Worm (Caenorhabditis elegans) whole organism, L4 larva: ENCODE results near the gene srd-42.

Experiments
- F10B5.3 ChIP-seq: sonication (generic microtip); optimal IDR thresholded peaks from 2 replicates; lab custom pipeline; 2016; ENCODE audit warnings: mild to moderate bottlenecking, missing genetic modification characterization, missing compliant biosample characterization
- F49E8.2 ChIP-seq: sonication (generic microtip); optimal IDR thresholded peaks from 2 replicates; lab custom pipeline; 2016; ENCODE audit warnings: missing compliant biosample characterization, mild to moderate bottlenecking, missing genetic modification characterization, borderline replicate concordance
- T26A8.4 ChIP-seq: fragments of 200-800 bp; sonication (Bioruptor generic); IDR thresholded peaks from 2 replicates; pipeline ENCODE4 v1.3.6; 2022; ENCODE audit warnings: missing genetic modification characterization, missing compliant biosample characterization
- Y105C5A.15 ChIP-seq: fragments of 200-800 bp; sonication (Bioruptor generic); IDR thresholded peaks from 2 replicates; pipeline ENCODE4 v1.3.6; 2022; ENCODE audit warnings: missing genetic modification characterization, missing compliant biosample characterization
- Y5F2A.4 ChIP-seq: fragments of 200-800 bp; sonication (Bioruptor generic); optimal IDR thresholded peaks from 2 replicates; lab custom pipeline; 2018; ENCODE audit warnings: mild to moderate bottlenecking, missing genetic modification characterization, missing compliant biosample characterization
- ZK546.5 ChIP-seq, 2 experiments: sonication (generic microtip); optimal IDR thresholded peaks; 2 replicates each; lab custom pipeline; 2017; ENCODE audit warnings: missing biosample characterization in 2 of 2, missing genetic modification characterization in 2 of 2
- aly-2 ChIP-seq: sonication (generic microtip); optimal IDR thresholded peaks from 2 replicates; lab custom pipeline; 2018; ENCODE audit warnings: missing biosample characterization, missing genetic modification characterization
- ama-1 ChIP-seq: fragments of 150-350 bp; optimal IDR thresholded peaks from 2 replicates; lab custom pipeline; 2014; ENCODE audit warnings: inconsistent platforms, mixed read lengths
- arid-1 ChIP-seq: fragments of 200-800 bp; sonication (Bioruptor generic); conservative IDR thresholded peaks from 2 replicates; pipeline ENCODE4 v1.3.6; 2022; ENCODE audit warnings: missing genetic modification reagents, missing genetic modification characterization, missing compliant biosample characterization
- ceh-28 ChIP-seq: fragments of 150-350 bp; optimal IDR thresholded peaks from 2 replicates; lab custom pipeline; 2014; ENCODE audit warnings: missing biosample characterization, missing genetic modification reagents, missing genetic modification characterization
- ceh-62 ChIP-seq: sonication (generic microtip); optimal IDR thresholded peaks from 2 replicates; lab custom pipeline; 2017; ENCODE audit warnings: missing biosample characterization, missing genetic modification characterization
- ceh-82 ChIP-seq: sonication (generic microtip); optimal IDR thresholded peaks from 2 replicates; lab custom pipeline; 2017; ENCODE audit warnings: missing biosample characterization, missing genetic modification characterization
- ces-1 ChIP-seq: fragments of 150-350 bp; sonication (generic microtip); optimal IDR thresholded peaks from 4 replicates; lab custom pipeline; 2014; ENCODE audit warnings: missing biosample characterization, missing genetic modification reagents, missing genetic modification characterization
- cey-2 ChIP-seq: sonication (generic microtip); optimal IDR thresholded peaks from 3 replicates; lab custom pipeline; 2017; ENCODE audit warnings: missing genetic modification characterization, mild to moderate bottlenecking, missing compliant biosample characterization, antibody characterized with exemption, borderline replicate concordance; ENCODE audit not compliant: insufficient read depth
- daf-8 ChIP-seq: fragments of 200-800 bp; sonication (Bioruptor generic); IDR thresholded peaks from 2 replicates; pipeline ENCODE4 v1.3.6; 2022; ENCODE audit warnings: missing genetic modification characterization, missing compliant biosample characterization
- dmd-6 ChIP-seq: fragments of 200-800 bp; sonication (Bioruptor generic); IDR thresholded peaks from 2 replicates; pipeline ENCODE4 v1.3.6; 2022; ENCODE audit warnings: missing genetic modification reagents, missing genetic modification characterization, missing compliant biosample characterization
- dmd-8 ChIP-seq: fragments of 200-800 bp; sonication (Bioruptor generic); IDR thresholded peaks from 2 replicates; pipeline ENCODE4 v1.3.6; 2022; ENCODE audit warnings: missing genetic modification characterization, missing compliant biosample characterization
- egl-43 ChIP-seq: fragments of 200-800 bp; sonication (Bioruptor generic); IDR thresholded peaks from 2 replicates; pipeline ENCODE4 v1.3.6; 2022; ENCODE audit warnings: missing genetic modification reagents, missing genetic modification characterization, missing compliant biosample characterization
- hlh-11 ChIP-seq: fragments of 200-800 bp; sonication (Bioruptor generic); optimal IDR thresholded peaks from 2 replicates; lab custom pipeline; 2018; ENCODE audit warnings: mild to moderate bottlenecking, missing genetic modification characterization, missing compliant biosample characterization
- hlh-30 ChIP-seq: sonication (generic microtip); optimal IDR thresholded peaks from 2 replicates; lab custom pipeline; 2017; ENCODE audit warnings: antibody characterized with exemption, mild to moderate bottlenecking, missing genetic modification characterization, missing compliant biosample characterization; ENCODE audit not compliant: insufficient read depth
- jun-1 ChIP-seq: fragments of 150-350 bp; optimal IDR thresholded peaks from 2 replicates; lab custom pipeline; 2014; ENCODE audit warnings: missing biosample characterization, missing genetic modification reagents, missing genetic modification characterization
- lim-7 ChIP-seq: fragments of 200-800 bp; sonication (Bioruptor generic); IDR thresholded peaks from 2 replicates; pipeline ENCODE4 v1.3.6; 2022; ENCODE audit warnings: missing genetic modification characterization, missing compliant biosample characterization
- lin-1 ChIP-seq: fragments of 200-800 bp; sonication (Bioruptor generic); IDR thresholded peaks from 2 replicates; pipeline ENCODE4 v1.3.6; 2022; ENCODE audit warnings: missing genetic modification reagents, missing genetic modification characterization, missing compliant biosample characterization
- lin-29 ChIP-seq: fragments of 200-800 bp; sonication (Bioruptor generic); IDR thresholded peaks from 2 replicates; pipeline ENCODE4 v1.3.6; 2022; ENCODE audit warnings: missing genetic modification reagents, missing genetic modification characterization, missing compliant biosample characterization
- lin-38 ChIP-seq: fragments of 200-800 bp; sonication (Bioruptor generic); IDR thresholded peaks from 2 replicates; pipeline ENCODE4 v1.3.6; 2022; ENCODE audit warnings: missing genetic modification reagents, missing genetic modification characterization, missing compliant biosample characterization
- lin-39 ChIP-seq: fragments of 150-350 bp; optimal IDR thresholded peaks from 2 replicates; lab custom pipeline; 2014; ENCODE audit warnings: missing biosample characterization, missing genetic modification reagents, missing genetic modification characterization
- lsy-2 ChIP-seq, 2 experiments: fragments of 150-350 bp in 1 of 2; sonication (generic microtip) in 1 of 2; optimal IDR thresholded peaks; 2 replicates each; lab custom pipeline; 2014 to 2017; ENCODE audit warnings: missing biosample characterization in 2 of 2, missing genetic modification characterization in 2 of 2
- madf-5 ChIP-seq, 2 experiments: fragments of 200-800 bp; sonication (Bioruptor generic); IDR thresholded peaks; 2 replicates each; pipeline ENCODE4 v1.3.6; 2022; ENCODE audit warnings: missing compliant biosample characterization in 2 of 2, missing genetic modification characterization in 2 of 2
- madf-9 ChIP-seq: fragments of 200-800 bp; sonication (Bioruptor generic); conservative IDR thresholded peaks from 2 replicates; pipeline ENCODE4 v1.3.6; 2022; ENCODE audit warnings: missing genetic modification reagents, missing genetic modification characterization, missing compliant biosample characterization
- mes-2 ChIP-seq: sonication (generic microtip); optimal IDR thresholded peaks from 2 replicates; lab custom pipeline; 2016; ENCODE audit warnings: missing genotype, mild to moderate bottlenecking, missing genetic modification characterization, missing compliant biosample characterization; ENCODE audit not compliant: poor library complexity, severe bottlenecking
- mxl-2 ChIP-seq: fragments of 200-800 bp; sonication (Bioruptor generic); conservative IDR thresholded peaks from 2 replicates; pipeline ENCODE4 v1.3.6; 2022; ENCODE audit warnings: missing genetic modification reagents, missing genetic modification characterization, missing compliant biosample characterization
- nhr-11 ChIP-seq: fragments of 150-350 bp; optimal IDR thresholded peaks from 2 replicates; lab custom pipeline; 2014; ENCODE audit warnings: missing biosample characterization, missing genetic modification characterization
- nhr-28 ChIP-seq: fragments of 150-350 bp; optimal IDR thresholded peaks from 2 replicates; lab custom pipeline; 2014; ENCODE audit warnings: missing biosample characterization, missing genetic modification characterization
- nhr-41 ChIP-seq: fragments of 200-800 bp; sonication (Bioruptor generic); IDR thresholded peaks from 2 replicates; pipeline ENCODE4 v1.3.6; 2022; ENCODE audit warnings: missing genetic modification reagents, missing genetic modification characterization, missing compliant biosample characterization
- nhr-42 ChIP-seq: fragments of 200-800 bp; sonication (Bioruptor generic); IDR thresholded peaks from 2 replicates; pipeline ENCODE4 v1.3.6; 2022; ENCODE audit warnings: missing genetic modification characterization, missing compliant biosample characterization
- nhr-6 ChIP-seq: fragments of 150-350 bp; optimal IDR thresholded peaks from 2 replicates; lab custom pipeline; 2014; ENCODE audit warnings: missing biosample characterization, missing genetic modification characterization
- nhr-76 ChIP-seq: fragments of 150-350 bp; optimal IDR thresholded peaks from 2 replicates; lab custom pipeline; 2014; ENCODE audit warnings: missing biosample characterization, missing genetic modification characterization
- nhr-77 ChIP-seq: fragments of 150-350 bp; optimal IDR thresholded peaks from 2 replicates; lab custom pipeline; 2014; ENCODE audit warnings: missing biosample characterization, missing genetic modification characterization
- pqm-1 ChIP-seq: sonication (generic microtip); optimal IDR thresholded peaks from 2 replicates; lab custom pipeline; 2017; ENCODE audit warnings: missing biosample characterization, missing genetic modification characterization
- snpc-1.2 ChIP-seq: fragments of 200-800 bp; sonication (Bioruptor generic); IDR thresholded peaks from 2 replicates; pipeline ENCODE4 v1.3.6; 2022; ENCODE audit warnings: missing genetic modification reagents, missing genetic modification characterization, missing compliant biosample characterization
- tag-97 ChIP-seq: fragments of 200-800 bp; sonication (Bioruptor generic); IDR thresholded peaks from 2 replicates; pipeline ENCODE4 v1.3.6; 2022; ENCODE audit warnings: missing genetic modification characterization, missing compliant biosample characterization
- tra-1 ChIP-seq: fragments of 200-800 bp; sonication (Bioruptor generic); IDR thresholded peaks from 2 replicates; pipeline ENCODE4 v1.3.6; 2022; ENCODE audit warnings: missing genetic modification reagents, missing genetic modification characterization, missing compliant biosample characterization
- unc-130 ChIP-seq: sonication (generic microtip); optimal IDR thresholded peaks from 2 replicates; lab custom pipeline; 2016; ENCODE audit warnings: missing genetic modification reagents, missing genetic modification characterization, missing compliant biosample characterization
- zag-1 ChIP-seq: fragments of 150-350 bp; optimal IDR thresholded peaks from 2 replicates; lab custom pipeline; 2014; ENCODE audit warnings: missing biosample characterization, missing genetic modification characterization
- zip-11 ChIP-seq: fragments of 200-800 bp; sonication (Bioruptor generic); IDR thresholded peaks from 2 replicates; pipeline ENCODE4 v1.3.6; 2022; ENCODE audit warnings: missing genetic modification characterization, missing compliant biosample characterization

The srd-42 gene

ce11 chrX:13320575-13320974 lies 17.3 kb upstream of the srd-42 start (continued):
- TF ChIP-seq nhr-6 (tag; lab: Kevin White, UChicago) = no peak
- no peak for TF ChIP-seq jun-1 (tag; lab: Kevin White, UChicago)
- TF ChIP-seq nhr-76 (tag; lab: Kevin White, UChicago) = no peak
- peak; percentile 33 for TF ChIP-seq mes-2 (tag; lab: Kevin White, UChicago)
- TF ChIP-seq ama-1 (lab: Kevin White, UChicago) = no peak
- TF ChIP-seq arid-1 = no peak
- TF ChIP-seq lin-1 (GFP tag; lab: Robert Waterston, UW) = no peak
- no peak for TF ChIP-seq lin-39 (tag; lab: Kevin White, UChicago)
- peak; percentile 44 for TF ChIP-seq hlh-30 (tag; lab: Kevin White, UChicago)
- no peak for TF ChIP-seq cey-2
- TF ChIP-seq lin-29 = no peak
- TF ChIP-seq tag-97 (GFP tag; lab: Robert Waterston, UW) = no peak
- no peak for TF ChIP-seq Y5F2A.4
- no peak for TF ChIP-seq zip-11 (GFP tag; lab: Robert Waterston, UW)
- TF ChIP-seq nhr-42 (GFP tag; lab: Robert Waterston, UW) = no peak
- TF ChIP-seq pqm-1 (tag; lab: Kevin White, UChicago) = peak; percentile 0
- no peak for TF ChIP-seq ceh-82 (tag; lab: Kevin White, UChicago)
- TF ChIP-seq daf-8 (GFP tag; lab: Robert Waterston, UW) = no peak
- TF ChIP-seq zag-1 (tag; lab: Kevin White, UChicago) = no peak
- peak; percentile 79 for TF ChIP-seq hlh-11
- TF ChIP-seq tra-1 (GFP tag; lab: Robert Waterston, UW) = no peak
- no peak for TF ChIP-seq snpc-1.2 (GFP tag; lab: Robert Waterston, UW)
- no peak for TF ChIP-seq aly-2 (tag; lab: Kevin White, UChicago)
- TF ChIP-seq nhr-41 (GFP tag; lab: Robert Waterston, UW) = no peak
- peak; percentile 79 for TF ChIP-seq nhr-28 (tag; lab: Kevin White, UChicago)
- TF ChIP-seq ceh-62 (tag; lab: Kevin White, UChicago) = no peak
- no peak for TF ChIP-seq egl-43 (GFP tag; lab: Robert Waterston, UW)
- no peak for TF ChIP-seq madf-9 (GFP tag; lab: Robert Waterston, UW)
- TF ChIP-seq dmd-6 (GFP tag; lab: Robert Waterston, UW) = peak; percentile 31; the same call in 1 of the 2 replicates
- no peak for TF ChIP-seq ces-1 (GFP tag; lab: Kevin White, UChicago)
- no peak for TF ChIP-seq F49E8.2 (tag; lab: Kevin White, UChicago)
- no peak for TF ChIP-seq dmd-8 (GFP tag; lab: Robert Waterston, UW)
- no peak for TF ChIP-seq ceh-28 (tag; lab: Kevin White, UChicago)
- TF ChIP-seq madf-5 (GFP tag; IDR thresholded peaks at IDR 0.05; lab: Robert Waterston, UW) = no peak
- no peak for TF ChIP-seq lim-7
- no peak for TF ChIP-seq Y105C5A.15 (GFP tag; lab: Robert Waterston, UW)
- no peak for TF ChIP-seq mxl-2 (GFP tag; lab: Robert Waterston, UW)
- TF ChIP-seq lin-38 (GFP tag; lab: Robert Waterston, UW) = no peak
- no peak for TF ChIP-seq F10B5.3 (tag; lab: Kevin White, UChicago)
- peak in 1 of 2 experiments; percentile 39 for TF ChIP-seq lsy-2 (tag; optimal IDR thresholded peaks at IDR 0.05; lab: Kevin White, UChicago)
- no peak for TF ChIP-seq T26A8.4 (GFP tag; lab: Robert Waterston, UW)
- TF ChIP-seq unc-130 (GFP tag; lab: Kevin White, UChicago) = no peak
- TF ChIP-seq nhr-11 (tag; lab: Kevin White, UChicago) = peak; percentile 50
- no peak for TF ChIP-seq ZK546.5 (tag; optimal IDR thresholded peaks at IDR 0.05; lab: Kevin White, UChicago)
- peak; percentile 6 for TF ChIP-seq nhr-77 (tag; lab: Kevin White, UChicago)
